Worm (Caenorhabditis elegans) whole organism, late embryonic: ENCODE measurements around the gene Y51H7C.3.

Experiments
- C38D4.7 ChIP-seq: fragments of 200-800 bp; sonication (Bioruptor generic); optimal IDR thresholded peaks from 2 replicates; lab custom pipeline; 2018; ENCODE audit warnings: mild to moderate bottlenecking, missing genetic modification characterization, moderate library complexity, missing compliant biosample characterization
- ama-1 ChIP-seq: fragments of 150-350 bp; optimal IDR thresholded peaks from 2 replicates; lab custom pipeline; 2014
- ceh-2 ChIP-seq: sonication (generic microtip); optimal IDR thresholded peaks from 2 replicates; lab custom pipeline; 2016; ENCODE audit warnings: missing genotype, missing genetic modification characterization, missing compliant biosample characterization
- rnt-1 ChIP-seq: sonication (generic microtip); optimal IDR thresholded peaks from 2 replicates; lab custom pipeline; 2016; ENCODE audit warnings: missing genetic modification characterization, missing compliant biosample characterization
- tbx-2 ChIP-seq: sonication (generic microtip); optimal IDR thresholded peaks from 2 replicates; lab custom pipeline; 2016; ENCODE audit warnings: missing genetic modification characterization, missing compliant biosample characterization

DNA sequence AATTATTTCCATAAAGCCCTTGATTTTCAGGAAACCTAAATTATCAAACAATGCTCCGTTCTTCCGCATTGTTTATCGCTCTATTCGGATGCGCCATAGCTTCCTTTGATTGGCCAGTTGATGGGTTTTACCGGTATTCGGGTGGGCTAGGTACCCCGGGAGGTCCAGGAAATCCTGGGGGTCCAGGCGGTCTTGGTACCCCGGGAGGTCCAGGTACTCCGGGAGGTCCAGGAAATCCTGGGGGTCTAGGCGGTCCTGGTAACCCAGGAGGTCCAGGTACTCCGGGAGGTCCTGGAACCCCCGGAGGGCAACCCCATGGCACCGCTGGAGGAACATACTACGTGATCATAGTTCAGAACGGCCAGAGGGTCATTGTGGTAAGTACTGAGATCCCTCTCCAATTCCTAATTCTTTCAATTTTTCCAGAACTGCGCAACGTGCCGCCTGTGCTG, 32.3 kb downstream of the Y51H7C.3 start, which contains the start of gene H17B01.2:
- no peak for TF ChIP-seq C38D4.7 (GFP tag; lab: Kevin White, UChicago)
- TF ChIP-seq ama-1 (lab: Kevin White, UChicago) = no peak
- TF ChIP-seq tbx-2 (tag; lab: Kevin White, UChicago) = no peak
- TF ChIP-seq rnt-1 (tag; lab: Kevin White, UChicago) = no peak
- TF ChIP-seq ceh-2 (tag; lab: Kevin White, UChicago) = no peak
